Worm (Caenorhabditis elegans) whole organism, midembryonic: Measurements from ENCODE around the gene srt-4.
"Not testable (repeated sequence)": the region's sequence is repeated elsewhere in the genome, so short reads cannot be mapped to it uniquely, and the experiment has no call there.

Experiments
- T22C8.4 ChIP-seq: fragments of 200-800 bp; sonication (Bioruptor generic); IDR thresholded peaks from 2 replicates; pipeline ENCODE4 v1.3.6; 2022; ENCODE audit warnings: missing genetic modification characterization, missing compliant biosample characterization
- cog-1 ChIP-seq: sonication (generic microtip); optimal IDR thresholded peaks from 2 replicates; lab custom pipeline; 2016; ENCODE audit warnings: missing genetic modification characterization, missing compliant biosample characterization
- flt-1 ChIP-seq: fragments of 200-800 bp; sonication (Bioruptor generic); IDR thresholded peaks from 2 replicates; pipeline ENCODE4 v1.3.6; 2022; ENCODE audit warnings: missing genetic modification characterization, missing compliant biosample characterization
- klf-2 ChIP-seq: fragments of 200-800 bp; sonication (Bioruptor generic); conservative IDR thresholded peaks from 2 replicates; pipeline ENCODE4 v1.3.6; 2022; ENCODE audit warnings: missing genetic modification reagents, missing genetic modification characterization, missing compliant biosample characterization
- med-1 ChIP-seq: sonication (generic microtip); optimal IDR thresholded peaks from 2 replicates; lab custom pipeline; 2017; ENCODE audit warnings: missing genetic modification characterization, mild to moderate bottlenecking, missing compliant biosample characterization, antibody characterized with exemption, missing genetic modification reagents; ENCODE audit not compliant: insufficient read depth
- ref-1 ChIP-seq: fragments of 200-800 bp; sonication (Bioruptor generic); conservative IDR thresholded peaks from 2 replicates; pipeline ENCODE4 v1.3.6; 2022; ENCODE audit warnings: missing genetic modification reagents, missing genetic modification characterization, missing compliant biosample characterization
- tab-1 ChIP-seq: fragments of 200-800 bp; sonication (Bioruptor generic); IDR thresholded peaks from 2 replicates; pipeline ENCODE4 v1.3.6; 2022; ENCODE audit warnings: missing genetic modification characterization, missing compliant biosample characterization
- ztf-23 ChIP-seq: fragments of 200-800 bp; sonication (Bioruptor generic); IDR thresholded peaks from 2 replicates; pipeline ENCODE4 v1.3.6; 2022; ENCODE audit warnings: missing genetic modification reagents, missing genetic modification characterization, missing compliant biosample characterization
- ztf-29 ChIP-seq: fragments of 200-800 bp; sonication (Bioruptor generic); IDR thresholded peaks from 2 replicates; pipeline ENCODE4 v1.3.6; 2022; ENCODE audit warnings: missing genetic modification reagents, missing genetic modification characterization, missing compliant biosample characterization

The srt-4 gene

ce11 chrV:2589834-2590233 lies 12.1 kb downstream of the srt-4 start:
- no peak for TF ChIP-seq ztf-23 (GFP tag; lab: Robert Waterston, UW)
- TF ChIP-seq tab-1 (GFP tag; lab: Robert Waterston, UW), result no peak
- TF ChIP-seq ztf-29 (GFP tag; lab: Robert Waterston, UW), result no peak
- TF ChIP-seq ref-1, result no peak
- TF ChIP-seq med-1 (GFP tag; lab: Kevin White, UChicago), result no peak
- TF ChIP-seq T22C8.4 (GFP tag; lab: Robert Waterston, UW), result no peak
- no peak for TF ChIP-seq cog-1 (tag; lab: Kevin White, UChicago)
- TF ChIP-seq klf-2 (GFP tag; lab: Robert Waterston, UW), result no peak
- no peak for TF ChIP-seq flt-1 (GFP tag; lab: Robert Waterston, UW)

DNA sequence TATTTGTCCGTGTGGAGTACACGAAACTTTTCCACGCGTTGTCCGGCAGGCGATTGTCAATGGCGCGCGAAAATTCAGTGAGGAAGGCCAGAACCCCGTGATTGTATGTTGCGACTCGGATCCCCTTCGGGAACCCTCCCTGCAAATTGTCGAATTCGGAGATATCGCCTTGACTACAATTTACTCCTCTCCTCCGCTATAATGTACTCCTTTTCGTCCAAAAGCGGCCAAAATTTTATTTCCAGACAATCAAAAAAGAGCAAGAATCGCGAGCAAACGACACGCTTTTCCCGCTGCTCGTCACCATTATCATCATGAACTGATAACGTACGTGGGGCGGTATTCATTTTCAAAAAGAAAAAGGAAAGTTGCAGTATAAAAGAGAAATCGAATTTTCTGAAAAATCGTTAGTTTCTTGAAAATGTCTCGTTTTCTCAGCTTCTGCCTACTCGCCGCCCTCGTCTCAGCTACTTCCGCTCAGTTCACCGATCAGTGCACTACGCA lies 14.5 kb downstream of the srt-4 start, which contains the start of gene irg-3:
irg-3 (plus strand) TSS at position 419 of the 504 bp plus-strand sequence.
- no peak for TF ChIP-seq ztf-29 (GFP tag; lab: Robert Waterston, UW)
- TF ChIP-seq med-1 (GFP tag; lab: Kevin White, UChicago), result no peak
- TF ChIP-seq flt-1 (GFP tag; lab: Robert Waterston, UW), result no peak
- no peak for TF ChIP-seq T22C8.4 (GFP tag; lab: Robert Waterston, UW)
- TF ChIP-seq tab-1 (GFP tag; lab: Robert Waterston, UW), result no peak

ce11 chrV:2595720-2596119 lies 18.0 kb downstream of the srt-4 start:
- TF ChIP-seq T22C8.4 (GFP tag; lab: Robert Waterston, UW) (no peak), flt-1 (GFP tag; lab: Robert Waterston, UW) (no peak), ztf-23 (GFP tag; lab: Robert Waterston, UW) (no peak), ref-1 (no peak), tab-1 (GFP tag; lab: Robert Waterston, UW) (no peak)

- not testable (repeated sequence) for TF ChIP-seq cog-1 (tag; lab: Kevin White, UChicago); ref-1; T22C8.4 (GFP tag; lab: Robert Waterston, UW)
These were observed 21.1 kb downstream of the srt-4 start, which contains the start of gene F53E10.5 for ce11 chrV:2598830-2599229. F53E10.5 (minus strand) TSS chrV:2598930.

DNA sequence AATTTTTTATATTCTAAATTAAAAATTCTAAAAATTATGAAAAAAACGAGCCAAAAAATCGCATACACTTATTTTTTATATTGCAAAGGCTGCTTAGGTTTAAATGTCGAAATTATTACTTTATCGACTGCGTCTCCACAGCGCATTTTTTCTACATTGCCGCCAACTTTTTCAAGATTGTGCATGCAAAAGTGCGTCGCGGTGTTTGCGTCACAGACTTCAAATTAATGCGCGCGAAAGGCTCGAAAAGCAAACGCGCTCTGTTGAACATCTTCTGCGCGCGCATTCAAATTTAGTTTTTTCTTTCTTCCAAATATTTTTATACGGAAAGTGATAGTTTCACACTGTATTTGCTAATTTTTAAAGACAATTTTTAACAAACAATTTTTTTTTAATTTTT lies 22.8 kb downstream of the srt-4 start:
- TF ChIP-seq ztf-23 (GFP tag; lab: Robert Waterston, UW) (no peak), flt-1 (GFP tag; lab: Robert Waterston, UW) (no peak), T22C8.4 (GFP tag; lab: Robert Waterston, UW) (no peak), ztf-29 (GFP tag; lab: Robert Waterston, UW) (no peak), tab-1 (GFP tag; lab: Robert Waterston, UW) (no peak), klf-2 (GFP tag; lab: Robert Waterston, UW) (0 out of 2 replicates have a peak, but pooled peaks have one; percentile 14), cog-1 (tag; lab: Kevin White, UChicago) (peak; percentile 11), med-1 (GFP tag; lab: Kevin White, UChicago) (no peak), ref-1 (no peak)

ce11 chrV:2601817-2602216 lies 24.1 kb downstream of the srt-4 start:
- TF ChIP-seq tab-1 (GFP tag; lab: Robert Waterston, UW), result no peak
- no peak for TF ChIP-seq T22C8.4 (GFP tag; lab: Robert Waterston, UW)
- TF ChIP-seq ztf-29 (GFP tag; lab: Robert Waterston, UW), result no peak
- no peak for TF ChIP-seq klf-2 (GFP tag; lab: Robert Waterston, UW)
- TF ChIP-seq flt-1 (GFP tag; lab: Robert Waterston, UW), result no peak
- no peak for TF ChIP-seq med-1 (GFP tag; lab: Kevin White, UChicago)
- no peak for TF ChIP-seq ztf-23 (GFP tag; lab: Robert Waterston, UW)

DNA sequence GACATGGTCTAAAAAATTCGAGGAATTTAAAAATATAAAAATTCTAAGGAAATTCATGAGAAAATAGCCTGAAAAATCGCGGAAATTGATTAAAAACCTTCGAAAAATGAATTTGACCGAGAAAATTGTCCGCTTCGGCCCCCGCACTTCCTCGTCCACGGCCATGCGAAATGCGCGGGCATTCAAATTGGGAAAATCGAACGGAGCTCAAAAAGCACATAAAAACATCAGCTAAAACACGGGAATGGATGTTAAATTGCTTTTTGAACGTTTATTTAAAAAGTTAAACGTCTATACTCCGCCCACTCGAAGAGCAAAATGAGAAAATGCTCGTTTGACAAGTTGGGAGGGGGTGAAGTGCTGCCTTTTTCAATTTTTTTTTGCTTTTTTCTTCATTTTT lies 25.4 kb downstream of the srt-4 start, which contains the start of gene F53E10.6:
F53E10.6 (minus strand) TSS at position 8 of the 400 bp plus-strand sequence.
- peak; percentile 4 for TF ChIP-seq cog-1 (tag; lab: Kevin White, UChicago)
- TF ChIP-seq T22C8.4 (GFP tag; lab: Robert Waterston, UW), result no peak

- TF ChIP-seq klf-2 (GFP tag; lab: Robert Waterston, UW) (no peak), flt-1 (GFP tag; lab: Robert Waterston, UW) (no peak), ztf-23 (GFP tag; lab: Robert Waterston, UW) (no peak), cog-1 (tag; lab: Kevin White, UChicago) (no peak), tab-1 (GFP tag; lab: Robert Waterston, UW) (no peak), ztf-29 (GFP tag; lab: Robert Waterston, UW) (no peak), T22C8.4 (GFP tag; lab: Robert Waterston, UW) (no peak)
These were observed 30.6 kb downstream of the srt-4 start, which contains the start of gene acr-17 for ce11 chrV:2608352-2608751. acr-17 (plus strand) TSS chrV:2608652.

ce11 chrV:2614986-2615687 lies 37.4 kb downstream of the srt-4 start, which contains the start of gene F53E10.1:
F53E10.1 (plus strand) TSS chrV:2615310.
- TF ChIP-seq ztf-29 (GFP tag; lab: Robert Waterston, UW), result no peak
- no peak for TF ChIP-seq flt-1 (GFP tag; lab: Robert Waterston, UW)

- TF ChIP-seq ref-1 (no peak), ztf-23 (GFP tag; lab: Robert Waterston, UW) (no peak), klf-2 (GFP tag; lab: Robert Waterston, UW) (no peak), cog-1 (tag; lab: Kevin White, UChicago) (no peak), tab-1 (GFP tag; lab: Robert Waterston, UW) (no peak), med-1 (GFP tag; lab: Kevin White, UChicago) (no peak), flt-1 (GFP tag; lab: Robert Waterston, UW) (no peak), T22C8.4 (GFP tag; lab: Robert Waterston, UW) (no peak)
These were observed 39.8 kb downstream of the srt-4 start for ce11 chrV:2617499-2617898.
